Worm (Caenorhabditis elegans): ENCODE data around the gene R01H10.4.

The R01H10.4 gene

ce11 chrIII:10214540-10214979 is 40.1 kb upstream of the R01H10.4 start:
- TF ChIP-seq nhr-10 (tag; optimal IDR thresholded peaks at IDR 0.05): no peak
- peak; percentile 58 for TF ChIP-seq sem-4 (tag; optimal IDR thresholded peaks at IDR 0.05)
- TF ChIP-seq nhr-6 (tag; optimal IDR thresholded peaks at IDR 0.05): peak; percentile 13
- peak; percentile 41 for TF ChIP-seq Y55F3AM.14 (GFP tag; optimal IDR thresholded peaks at IDR 0.05)
- peak; percentile 32 for TF ChIP-seq gmeb-1 (tag; optimal IDR thresholded peaks at IDR 0.05)
- TF ChIP-seq egl-27 (tag; optimal IDR thresholded peaks at IDR 0.05): no peak
- TF ChIP-seq lsy-2 (tag; optimal IDR thresholded peaks at IDR 0.05): peak in 1 of 2 experiments; percentile 80
- peak; percentile 85 for TF ChIP-seq ztf-4 (tag; optimal IDR thresholded peaks at IDR 0.05)
- peak; percentile 85 for TF ChIP-seq crh-2 (tag; optimal IDR thresholded peaks at IDR 0.05)
- TF ChIP-seq blmp-1 (tag; optimal IDR thresholded peaks at IDR 0.05; ENCODE audit: insufficient read depth): peak; percentile 45
- TF ChIP-seq ama-1 (optimal IDR thresholded peaks at IDR 0.05): peak; percentile 89
- peak; percentile 59 for TF ChIP-seq nhr-25 (tag; optimal IDR thresholded peaks at IDR 0.05)
- TF ChIP-seq lin-13 (GFP tag; optimal IDR thresholded peaks at IDR 0.05): peak; percentile 58
- peak; percentile 8 for TF ChIP-seq sma-9 (GFP tag; optimal IDR thresholded peaks at IDR 0.05)
- no peak for TF ChIP-seq sma-9 (tag; optimal IDR thresholded peaks at IDR 0.05)
- TF ChIP-seq mab-5 (tag; optimal IDR thresholded peaks at IDR 0.05): no peak
- TF ChIP-seq nhr-129 (tag; optimal IDR thresholded peaks at IDR 0.05): peak; percentile 6
- TF ChIP-seq sma-3 (GFP tag; optimal IDR thresholded peaks at IDR 0.05): peak; percentile 75
- no peak for TF ChIP-seq skn-1 (tag; optimal IDR thresholded peaks at IDR 0.05)
- no peak for TF ChIP-seq nhr-11 (tag; optimal IDR thresholded peaks at IDR 0.05)
- TF ChIP-seq F13H6.1 (tag; optimal IDR thresholded peaks at IDR 0.05): peak; percentile 71

ce11 chrIII:10215882-10216281 is 38.7 kb upstream of the R01H10.4 start:
- no peak for TF ChIP-seq elt-3 (tag; optimal IDR thresholded peaks at IDR 0.05)
- TF ChIP-seq ceh-16 (tag; optimal IDR thresholded peaks at IDR 0.05): no peak
- no peak for TF ChIP-seq nhr-237 (tag; optimal IDR thresholded peaks at IDR 0.05)
- no peak for TF ChIP-seq peb-1 (tag; optimal IDR thresholded peaks at IDR 0.05)
- TF ChIP-seq nhr-129 (tag; optimal IDR thresholded peaks at IDR 0.05): no peak
- no peak for TF ChIP-seq lin-11 (tag; optimal IDR thresholded peaks at IDR 0.05)
- TF ChIP-seq blmp-1 (tag; optimal IDR thresholded peaks at IDR 0.05; ENCODE audit: insufficient read depth): no peak
- TF ChIP-seq nhr-23 (tag; optimal IDR thresholded peaks at IDR 0.05): no peak
- no peak for TF ChIP-seq R02D3.7 (tag; optimal IDR thresholded peaks at IDR 0.05)
- no peak for TF ChIP-seq zag-1 (tag; optimal IDR thresholded peaks at IDR 0.05)
- no peak for TF ChIP-seq sma-3 (GFP tag; optimal IDR thresholded peaks at IDR 0.05)
- no peak for TF ChIP-seq sem-4 (tag; optimal IDR thresholded peaks at IDR 0.05)
- no peak for TF ChIP-seq snpc-4 (tag; optimal IDR thresholded peaks at IDR 0.05)
- no peak for TF ChIP-seq nhr-10 (tag; optimal IDR thresholded peaks at IDR 0.05)
- no peak for TF ChIP-seq elt-1 (tag; optimal IDR thresholded peaks at IDR 0.05)
- TF ChIP-seq ztf-1 (GFP tag; conservative IDR thresholded peaks at IDR 0.05): no peak
- TF ChIP-seq lin-13 (GFP tag; optimal IDR thresholded peaks at IDR 0.05): no peak
- no peak for TF ChIP-seq ztf-4 (tag; optimal IDR thresholded peaks at IDR 0.05)
- TF ChIP-seq Y55F3AM.14 (GFP tag; optimal IDR thresholded peaks at IDR 0.05): no peak

ce11 chrIII:10216585-10217278 is 37.9 kb upstream of the R01H10.4 start, which contains the start of gene cts-1:
TSS of gene cts-1 (minus strand) at chrIII:10216635.
- TF ChIP-seq nhr-129 (tag; optimal IDR thresholded peaks at IDR 0.05) (peak; percentile 84), lin-13 (GFP tag; optimal IDR thresholded peaks at IDR 0.05) (peak; percentile 80), elt-1 (tag; optimal IDR thresholded peaks at IDR 0.05) (no peak), ztf-4 (tag; optimal IDR thresholded peaks at IDR 0.05) (peak; percentile 77), ztf-1 (GFP tag; conservative IDR thresholded peaks at IDR 0.05) (no peak), nhr-21 (tag; optimal IDR thresholded peaks at IDR 0.05) (peak; percentile 91), ceh-16 (tag; optimal IDR thresholded peaks at IDR 0.05) (no peak), nhr-25 (tag; optimal IDR thresholded peaks at IDR 0.05) (peak; percentile 88), nhr-11 (tag; optimal IDR thresholded peaks at IDR 0.05) (no peak), peb-1 (tag; optimal IDR thresholded peaks at IDR 0.05) (no peak), fos-1 (tag; optimal IDR thresholded peaks at IDR 0.05) (peak; percentile 85), F13H6.1 (tag; optimal IDR thresholded peaks at IDR 0.05) (peak; percentile 86), ZK546.5 (tag; optimal IDR thresholded peaks at IDR 0.05) (no peak), nhr-12 (tag; optimal IDR thresholded peaks at IDR 0.05) (no peak), unc-39 (tag; optimal IDR thresholded peaks at IDR 0.05) (no peak), lsy-2 (tag; optimal IDR thresholded peaks at IDR 0.05) (peak; percentile 59 to 92), crh-2 (tag; optimal IDR thresholded peaks at IDR 0.05) (peak; percentile 96), ama-1 (optimal IDR thresholded peaks at IDR 0.05) (peak; percentile 76), blmp-1 (tag; optimal IDR thresholded peaks at IDR 0.05; ENCODE audit: insufficient read depth) (peak; percentile 71), sma-3 (GFP tag; optimal IDR thresholded peaks at IDR 0.05) (peak; percentile 90), Y55F3AM.14 (GFP tag; optimal IDR thresholded peaks at IDR 0.05) (no peak), nhr-77 (tag; optimal IDR thresholded peaks at IDR 0.05) (no peak), nhr-237 (tag; optimal IDR thresholded peaks at IDR 0.05) (no peak), lin-11 (tag; optimal IDR thresholded peaks at IDR 0.05) (peak; percentile 26), mdl-1 (tag; optimal IDR thresholded peaks at IDR 0.05) (peak; percentile 42 to 85), unc-62 (GFP tag; optimal IDR thresholded peaks at IDR 0.05) (no peak), C34F6.9 (tag; optimal IDR thresholded peaks at IDR 0.05) (peak; percentile 84), mab-5 (tag; optimal IDR thresholded peaks at IDR 0.05) (peak; percentile 36), snpc-4 (tag; optimal IDR thresholded peaks at IDR 0.05) (peak; percentile 48), unc-55 (GFP tag; optimal IDR thresholded peaks at IDR 0.05) (peak; percentile 68), nhr-6 (tag; optimal IDR thresholded peaks at IDR 0.05) (peak; percentile 15), gmeb-1 (tag; optimal IDR thresholded peaks at IDR 0.05) (peak; percentile 58), zag-1 (tag; optimal IDR thresholded peaks at IDR 0.05) (peak; percentile 50), sem-4 (tag; optimal IDR thresholded peaks at IDR 0.05) (peak; percentile 41)
